Fruit fly (Drosophila melanogaster) whole organism, embryonic: Measurements from ENCODE around the gene CG2794.

ENCODE experiments used
- CG10267 ChIP-seq: fragments of 200-800 bp; sonication (Bioruptor generic); optimal IDR thresholded peaks from 2 replicates; lab custom pipeline; 2018; ENCODE audit warnings: missing biosample characterization, mild to moderate bottlenecking, missing genetic modification characterization, moderate library complexity
- CG11085 ChIP-seq: fragments of 200-800 bp; sonication (Bioruptor generic); IDR thresholded peaks from 2 replicates; pipeline ENCODE4 v1.3.6; 2022; ENCODE audit warnings: missing biosample characterization, missing genetic modification characterization
- CG11398 ChIP-seq: fragments of 200-800 bp; sonication (Bioruptor generic); optimal IDR thresholded peaks from 2 replicates; lab custom pipeline; 2016; ENCODE audit warnings: missing biosample characterization, missing genetic modification characterization
- CG12219 ChIP-seq: fragments of 200-800 bp; sonication (Bioruptor generic); optimal IDR thresholded peaks from 3 replicates; lab custom pipeline; 2018; ENCODE audit warnings: missing biosample characterization, mild to moderate bottlenecking, missing genetic modification characterization
- CG12299 ChIP-seq: fragments of 200-800 bp; sonication (Bioruptor generic); optimal IDR thresholded peaks from 2 replicates; lab custom pipeline; 2018; ENCODE audit warnings: missing biosample characterization, mild to moderate bottlenecking, missing genetic modification characterization
- CG12744 ChIP-seq: fragments of 200-800 bp; sonication (Bioruptor generic); optimal IDR thresholded peaks from 2 replicates; lab custom pipeline; 2016; ENCODE audit warnings: missing biosample characterization, missing genetic modification characterization
- CG13894 ChIP-seq: fragments of 200-800 bp; sonication (Bioruptor generic); optimal IDR thresholded peaks from 3 replicates; lab custom pipeline; 2018; ENCODE audit warnings: missing biosample characterization, mild to moderate bottlenecking, missing genetic modification characterization, moderate library complexity
- CG15011 ChIP-seq: fragments of 200-800 bp; sonication (Bioruptor generic); optimal IDR thresholded peaks from 3 replicates; lab custom pipeline; 2018; ENCODE audit warnings: missing biosample characterization, mild to moderate bottlenecking, missing genetic modification characterization
- CG1602 ChIP-seq: fragments of 200-800 bp; sonication (Bioruptor generic); optimal IDR thresholded peaks from 3 replicates; lab custom pipeline; 2016; ENCODE audit warnings: missing biosample characterization, missing genetic modification characterization
- CG17359 ChIP-seq: fragments of 200-800 bp; sonication (Bioruptor generic); optimal IDR thresholded peaks from 3 replicates; lab custom pipeline; 2018; ENCODE audit warnings: missing biosample characterization, mild to moderate bottlenecking, missing genetic modification characterization, moderate library complexity
- CG18764 ChIP-seq: fragments of 200-800 bp; sonication (Bioruptor generic); optimal IDR thresholded peaks from 3 replicates; lab custom pipeline; 2016; ENCODE audit warnings: missing biosample characterization, missing genetic modification characterization
- CG2199 ChIP-seq: fragments of 200-800 bp; sonication (Bioruptor generic); IDR thresholded peaks from 3 replicates; pipeline ENCODE4 v1.3.6; 2022; ENCODE audit warnings: missing biosample characterization, missing genetic modification characterization
- CG3847 ChIP-seq: fragments of 200-800 bp; sonication (Bioruptor generic); IDR thresholded peaks from 2 replicates; pipeline ENCODE4 v1.3.6; 2022; ENCODE audit warnings: missing biosample characterization, missing genetic modification characterization
- CG4730 ChIP-seq: fragments of 200-800 bp; sonication (Bioruptor generic); IDR thresholded peaks from 2 replicates; pipeline ENCODE4 v1.3.6; 2022; ENCODE audit warnings: missing biosample characterization, missing genetic modification characterization
- CG5953 ChIP-seq: fragments of 200-800 bp; sonication (Bioruptor generic); IDR thresholded peaks from 2 replicates; pipeline ENCODE4 v1.3.6; 2022; ENCODE audit warnings: missing biosample characterization, missing genetic modification characterization
- CG7357 ChIP-seq: fragments of 200-800 bp; sonication (Bioruptor generic); IDR thresholded peaks from 3 replicates; pipeline ENCODE4 v1.3.6; 2022; ENCODE audit warnings: missing biosample characterization, missing genetic modification characterization
- CG9609 ChIP-seq: fragments of 200-800 bp; sonication (Bioruptor generic); optimal IDR thresholded peaks from 3 replicates; lab custom pipeline; 2016; ENCODE audit warnings: missing biosample characterization, missing genetic modification characterization
- CG9817 ChIP-seq: fragments of 200-800 bp; sonication (Bioruptor generic); optimal IDR thresholded peaks from 2 replicates; lab custom pipeline; 2018; ENCODE audit warnings: missing biosample characterization, mild to moderate bottlenecking, missing genetic modification characterization, moderate library complexity
- CHES-1-like ChIP-seq: fragments of 200-800 bp; sonication (Bioruptor generic); optimal IDR thresholded peaks from 2 replicates; lab custom pipeline; 2016; ENCODE audit warnings: missing biosample characterization, missing genetic modification characterization
- CrebB ChIP-seq: fragments of 200-800 bp; sonication (Bioruptor generic); optimal IDR thresholded peaks from 3 replicates; lab custom pipeline; 2018; ENCODE audit warnings: missing biosample characterization, mild to moderate bottlenecking, missing genetic modification characterization
- Ets65A ChIP-seq: fragments of 200-800 bp; sonication (Bioruptor generic); peaks from one replicate; lab custom pipeline; 2016; ENCODE audit warnings: missing biosample characterization, missing genetic modification characterization
- GATAe ChIP-seq: fragments of 200-800 bp; sonication (Bioruptor generic); conservative IDR thresholded peaks from 2 replicates; pipeline ENCODE4 v1.3.6; 2022; ENCODE audit warnings: missing biosample characterization, missing genetic modification characterization
- H15 ChIP-seq: fragments of 200-800 bp; sonication (Bioruptor generic); IDR thresholded peaks from 3 replicates; pipeline ENCODE4 v1.3.6; 2022; ENCODE audit warnings: missing biosample characterization, missing genetic modification characterization
- Hand ChIP-seq: fragments of 200-800 bp; sonication (Bioruptor generic); optimal IDR thresholded peaks from 2 replicates; lab custom pipeline; 2017; ENCODE audit warnings: mild to moderate bottlenecking, missing biosample characterization, missing genetic modification reagents, missing genetic modification characterization
- NC2β ChIP-seq: fragments of 200-800 bp; sonication (Bioruptor generic); optimal IDR thresholded peaks from 2 replicates; lab custom pipeline; 2016; ENCODE audit warnings: missing biosample characterization, missing genetic modification characterization
- Oli ChIP-seq: fragments of 200-800 bp; sonication (Bioruptor generic); optimal IDR thresholded peaks from 2 replicates; lab custom pipeline; 2018; ENCODE audit warnings: missing biosample characterization, mild to moderate bottlenecking, missing genetic modification characterization, moderate library complexity
- Rfx ChIP-seq: fragments of 200-800 bp; sonication (Bioruptor generic); IDR thresholded peaks from 2 replicates; pipeline ENCODE4 v1.3.6; 2022; ENCODE audit warnings: missing biosample characterization, missing genetic modification characterization
- Scr ChIP-seq: fragments of 200-800 bp; sonication (Bioruptor generic); IDR thresholded peaks from 2 replicates; pipeline ENCODE4 v1.3.6; 2022; ENCODE audit warnings: missing biosample characterization, missing genetic modification characterization; ENCODE audit not compliant: partially characterized antibody
- Sox100B ChIP-seq: fragments of 200-800 bp; sonication (Bioruptor generic); optimal IDR thresholded peaks from 3 replicates; lab custom pipeline; 2018; ENCODE audit warnings: missing biosample characterization, mild to moderate bottlenecking, missing genetic modification characterization
- Sox102F ChIP-seq: fragments of 200-800 bp; sonication (Bioruptor generic); optimal IDR thresholded peaks from 2 replicates; lab custom pipeline; 2018; ENCODE audit warnings: missing biosample characterization, mild to moderate bottlenecking, missing genetic modification characterization, moderate library complexity
- TFAM ChIP-seq: fragments of 200-800 bp; sonication (Bioruptor generic); optimal IDR thresholded peaks from 2 replicates; lab custom pipeline; 2017; ENCODE audit warnings: missing biosample characterization, missing genetic modification characterization, inconsistent platforms
- Xbp1 ChIP-seq: fragments of 200-800 bp; sonication (Bioruptor generic); optimal IDR thresholded peaks from 3 replicates; lab custom pipeline; 2016; ENCODE audit warnings: missing biosample characterization, mild to moderate bottlenecking, missing genetic modification characterization
- abd-A ChIP-seq: fragments of 200-800 bp; sonication (Bioruptor generic); optimal IDR thresholded peaks from 3 replicates; lab custom pipeline; 2019; ENCODE audit warnings: missing biosample characterization, mild to moderate bottlenecking, missing genetic modification characterization, moderate library complexity
- aop ChIP-seq: fragments of 200-800 bp; sonication (Bioruptor generic); IDR thresholded peaks from 2 replicates; pipeline ENCODE4 v1.3.6; 2022; ENCODE audit warnings: missing biosample characterization, missing genetic modification characterization
- ase ChIP-seq: fragments of 200-800 bp; sonication (Bioruptor generic); IDR thresholded peaks from 3 replicates; pipeline ENCODE4 v1.3.6; 2022; ENCODE audit warnings: missing biosample characterization, missing genetic modification characterization
- ash1 ChIP-seq: fragments of 200-800 bp; sonication (Bioruptor generic); optimal IDR thresholded peaks from 2 replicates; lab custom pipeline; 2018; ENCODE audit warnings: missing biosample characterization, mild to moderate bottlenecking, missing genetic modification characterization
- cato ChIP-seq: fragments of 200-800 bp; sonication (Bioruptor generic); optimal IDR thresholded peaks from 2 replicates; lab custom pipeline; 2016; ENCODE audit warnings: missing biosample characterization, missing genetic modification characterization, borderline replicate concordance
- dan ChIP-seq: fragments of 200-800 bp; sonication (Bioruptor generic); IDR thresholded peaks from 2 replicates; pipeline ENCODE4 v1.3.6; 2022; ENCODE audit warnings: missing biosample characterization, missing genetic modification characterization
- dysf ChIP-seq: fragments of 200-800 bp; sonication (Bioruptor generic); IDR thresholded peaks from 3 replicates; pipeline ENCODE4 v1.3.6; 2022; ENCODE audit warnings: missing biosample characterization, missing genetic modification characterization
- gsb-n ChIP-seq: fragments of 200-800 bp; sonication (Bioruptor generic); optimal IDR thresholded peaks from 3 replicates; lab custom pipeline; 2018; ENCODE audit warnings: missing biosample characterization, mild to moderate bottlenecking, missing genetic modification characterization
- hth ChIP-seq: fragments of >200 bp; optimal IDR thresholded peaks from 2 replicates; lab custom pipeline; 2017; ENCODE audit warnings: inconsistent platforms
- jigr1 ChIP-seq: fragments of 200-800 bp; sonication (Bioruptor generic); IDR thresholded peaks from 3 replicates; pipeline ENCODE4 v1.3.6; 2022; ENCODE audit warnings: missing biosample characterization, missing genetic modification characterization
- luna ChIP-seq: fragments of 200-800 bp; sonication (Bioruptor generic); optimal IDR thresholded peaks from 2 replicates; lab custom pipeline; 2016; ENCODE audit warnings: missing biosample characterization, missing genetic modification characterization
- salm ChIP-seq: fragments of 200-800 bp; sonication (Bioruptor generic); optimal IDR thresholded peaks from 2 replicates; lab custom pipeline; 2018; ENCODE audit warnings: missing biosample characterization, mild to moderate bottlenecking, missing genetic modification characterization
- sens-2 ChIP-seq: fragments of 200-800 bp; sonication (Bioruptor generic); IDR thresholded peaks from 2 replicates; pipeline ENCODE4 v1.3.6; 2022; ENCODE audit warnings: missing biosample characterization, missing genetic modification characterization
- tna ChIP-seq: fragments of 200-800 bp; sonication (Bioruptor generic); IDR thresholded peaks from 2 replicates; pipeline ENCODE4 v1.3.6; 2022; ENCODE audit warnings: missing biosample characterization, missing genetic modification characterization; ENCODE audit not compliant: partially characterized antibody
- toy ChIP-seq: fragments of 200-800 bp; sonication (Bioruptor generic); IDR thresholded peaks from 2 replicates; pipeline ENCODE4 v1.3.6; 2022; ENCODE audit warnings: missing biosample characterization, missing genetic modification characterization
- trh ChIP-seq: fragments of 200-800 bp; sonication (Bioruptor generic); optimal IDR thresholded peaks from 2 replicates; lab custom pipeline; 2016; ENCODE audit warnings: missing biosample characterization, missing genetic modification characterization
- ttk ChIP-seq: fragments of 200-800 bp; sonication (Bioruptor generic); IDR thresholded peaks from 2 replicates; pipeline ENCODE4 v2.1.2; 2022; ENCODE audit warnings: missing biosample characterization, missing genetic modification characterization
- unpg ChIP-seq: fragments of 200-800 bp; sonication (Bioruptor generic); optimal IDR thresholded peaks from 3 replicates; lab custom pipeline; 2018; ENCODE audit warnings: missing biosample characterization, mild to moderate bottlenecking, missing genetic modification characterization, moderate library complexity

Gene CG2794

dm6 chr2L:521940-522632 is 41.9 kb upstream of the CG2794 start:
- TF ChIP-seq hth (lab: Kevin White, UChicago) (no peak), CG12299 (tag; lab: Kevin White, UChicago) (peak; percentile 14), trh (peak; percentile 69), CG17359 (tag; lab: Kevin White, UChicago) (peak; percentile 85), CG12219 (peak; percentile 65), dysf (peak; percentile 76), CG13894 (tag; lab: Kevin White, UChicago) (no peak), Xbp1 (GFP tag; lab: Kevin White, UChicago) (peak; percentile 86), ase (GFP tag; lab: Robert Waterston, UW) (peak; percentile 81), Scr (no peak), Sox102F (peak; percentile 89), toy (GFP tag; lab: Robert Waterston, UW) (0 out of 2 replicates have a peak, but pooled peaks have one; percentile 15), CG18764 (GFP tag; lab: Kevin White, UChicago) (peak; percentile 53), CHES-1-like (peak; percentile 41), GATAe (GFP tag; lab: Robert Waterston, UW) (peak; percentile 60), CG2199 (peak; percentile 91), cato (GFP tag; lab: Kevin White, UChicago) (peak; percentile 41), NC2β (peak; percentile 72), TFAM (GFP tag; lab: Kevin White, UChicago) (peak; percentile 37), CG7357 (GFP tag; lab: Robert Waterston, UW) (peak; percentile 78; the same call in 2 of the 3 replicates), ash1 (GFP tag; lab: Kevin White, UChicago) (peak; percentile 24), Ets65A (GFP tag; lab: Kevin White, UChicago) (peak; percentile 2), CG3847 (peak; percentile 31; the same call in 1 of the 2 replicates), CG9609 (GFP tag; lab: Kevin White, UChicago) (peak; percentile 25), Oli (peak; percentile 80), CG12744 (peak; percentile 52), jigr1 (peak; percentile 58; the same call in 2 of the 3 replicates), CG9817 (tag; lab: Kevin White, UChicago) (peak; percentile 28), sens-2 (GFP tag; lab: Robert Waterston, UW) (0 out of 2 replicates have a peak, but pooled peaks have one; percentile 25), CG1602 (GFP tag; lab: Kevin White, UChicago) (peak; percentile 81), unpg (peak; percentile 78), abd-A (peak; percentile 21), CG4730 (GFP tag; lab: Robert Waterston, UW) (peak; percentile 80), dan (peak; percentile 70), CG11085 (0 out of 2 replicates have a peak, but pooled peaks have one; percentile 64), CG10267 (tag; lab: Kevin White, UChicago) (peak; percentile 81), H15 (GFP tag; lab: Robert Waterston, UW) (peak; percentile 91), CG5953 (GFP tag; lab: Robert Waterston, UW) (peak; percentile 77), CrebB (tag; lab: Kevin White, UChicago) (peak; percentile 25), salm (tag; lab: Kevin White, UChicago) (peak; percentile 59), Rfx (peak; percentile 47), Sox100B (GFP tag; lab: Kevin White, UChicago) (peak; percentile 56), aop (GFP tag; lab: Robert Waterston, UW) (no peak), CG11398 (GFP tag; lab: Kevin White, UChicago) (no peak), CG15011 (GFP tag; lab: Kevin White, UChicago) (peak; percentile 49), gsb-n (tag; lab: Kevin White, UChicago) (peak; percentile 82), tna (GFP tag; lab: Robert Waterston, UW) (no peak), Hand (GFP tag; lab: Kevin White, UChicago) (no peak), ttk (GFP tag; lab: Robert Waterston, UW) (peak; percentile 87), luna (no peak)
